Fruit fly (Drosophila melanogaster): ENCODE data around the gene CG43345.

DNA sequence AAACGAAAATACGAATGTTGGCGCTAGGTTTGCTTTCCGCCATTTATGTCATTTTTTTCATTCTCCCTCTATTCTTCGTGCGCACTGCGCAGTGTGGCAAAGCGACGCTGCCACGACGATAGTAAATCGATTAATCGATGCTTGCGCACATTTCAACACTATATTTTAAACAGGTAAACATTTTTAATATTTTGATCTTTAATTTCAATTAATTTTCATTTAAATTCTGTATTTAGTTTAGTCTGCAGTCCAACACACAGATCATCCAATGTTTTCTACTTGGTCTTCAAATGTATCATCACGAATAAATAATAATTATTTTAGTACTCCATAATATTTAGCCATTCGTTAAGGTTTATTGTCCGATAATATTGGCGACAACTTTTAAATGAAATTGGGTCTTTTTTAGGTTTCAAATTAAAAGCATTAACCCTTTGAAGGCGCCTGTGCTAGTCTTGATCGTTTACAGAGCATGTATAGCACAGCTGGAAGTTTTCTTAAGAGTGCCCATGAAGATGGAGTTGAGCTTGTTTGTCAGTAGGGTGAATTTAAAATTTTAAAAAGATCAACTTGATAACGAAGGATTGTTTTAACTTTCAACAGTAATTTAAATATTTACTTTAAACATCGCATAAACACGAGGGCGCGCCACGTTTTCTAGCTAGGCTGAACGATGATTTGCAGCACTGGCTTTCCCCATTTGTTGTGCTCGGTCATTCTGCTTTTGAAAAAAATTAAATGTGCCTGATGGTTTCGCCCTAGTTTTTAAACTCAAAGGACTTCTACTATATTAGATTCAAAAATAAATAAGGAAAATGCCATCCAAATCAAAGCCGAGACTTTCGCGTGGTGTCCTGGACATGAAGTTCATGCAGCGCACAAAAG is 12.0 kb downstream of the CG43345 start, which contains the start of the genes Mpp6 and E2f2:
- TF ChIP-seq Hr83 (GFP tag; optimal IDR thresholded peaks at IDR 0.05; ENCODE audit: poor library complexity, severe bottlenecking) (peak; percentile 74), Vsx2 (GFP tag; optimal IDR thresholded peaks at IDR 0.05; ENCODE audit: partially characterized antibody) (no peak), pan (optimal IDR thresholded peaks at IDR 0.05) (no peak), psq (GFP tag; optimal IDR thresholded peaks at IDR 0.05) (peak; percentile 92), CG9705 (GFP tag; optimal IDR thresholded peaks at IDR 0.05) (peak; percentile 24), ey (GFP tag; optimal IDR thresholded peaks at IDR 0.05) (peak; percentile 19)
